Worm (Caenorhabditis elegans): Measurements from ENCODE around the gene apc-17.

DNA sequence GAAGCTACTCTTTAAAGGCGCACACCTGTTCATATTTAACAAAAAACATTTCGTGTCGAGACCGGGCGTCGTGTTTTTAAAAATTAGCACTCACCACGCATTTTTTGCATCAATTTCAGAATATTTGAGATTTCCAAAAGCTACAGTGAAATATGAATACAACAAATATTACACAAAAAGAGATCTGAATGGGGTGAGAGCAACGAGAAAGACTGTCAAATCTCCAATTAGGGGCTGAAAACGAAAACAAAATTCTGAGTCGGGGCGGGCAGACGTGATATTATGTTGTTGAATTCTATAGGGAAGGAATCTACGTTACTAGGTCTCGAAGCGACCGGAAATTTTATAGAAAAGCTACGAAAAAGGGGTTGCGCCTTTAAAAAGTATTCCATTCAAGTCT is 4.3 kb upstream of the apc-17 start, which contains the start of gene C09H10.5:
- TF ChIP-seq rpc-1 (optimal IDR thresholded peaks at IDR 0.05) (no peak), rpc-1 (tag; optimal IDR thresholded peaks at IDR 0.05) (no peak), nfya-2 (GFP tag; IDR thresholded peaks at IDR 0.05) (no peak), ama-1 (optimal IDR thresholded peaks at IDR 0.05) (no peak), ama-1 (GFP tag; optimal IDR thresholded peaks at IDR 0.05) (no peak), mcd-1 (GFP tag; IDR thresholded peaks at IDR 0.05) (no peak), Y79H2A.3 (GFP tag; conservative IDR thresholded peaks at IDR 0.05) (no peak), K12H6.12 (tag; optimal IDR thresholded peaks at IDR 0.05) (no peak), T26A5.8 (tag; optimal IDR thresholded peaks at IDR 0.05) (no peak), unc-130 (GFP tag; optimal IDR thresholded peaks at IDR 0.05) (no peak), gei-17 (GFP tag; optimal IDR thresholded peaks at IDR 0.05) (no peak), attf-6 (GFP tag; IDR thresholded peaks at IDR 0.05) (no peak)

All from whole organism, young adult.